Fruit fly (Drosophila melanogaster) whole organism, pupa: Measurements from ENCODE around the gene htl.

Source experiments
- CG10348 ChIP-seq: fragments of 200-800 bp; sonication (Bioruptor generic); IDR thresholded peaks from 2 replicates; pipeline ENCODE4 v1.3.6; 2022; ENCODE audit warnings: missing biosample characterization, missing genetic modification characterization
- CG12605 ChIP-seq: fragments of 200-800 bp; sonication (Bioruptor generic); IDR thresholded peaks from 2 replicates; pipeline ENCODE4 v1.3.6; 2022; ENCODE audit warnings: missing biosample characterization, missing genetic modification characterization
- CG13204 ChIP-seq: fragments of 200-800 bp; sonication (Bioruptor generic); optimal IDR thresholded peaks from 2 replicates; lab custom pipeline; 2018; ENCODE audit warnings: missing biosample characterization, mild to moderate bottlenecking, missing genetic modification characterization, moderate library complexity
- CG14655 ChIP-seq: fragments of 200-800 bp; sonication (Bioruptor generic); optimal IDR thresholded peaks from 3 replicates; lab custom pipeline; 2017; ENCODE audit warnings: mild to moderate bottlenecking, missing biosample characterization, missing genetic modification reagents, missing genetic modification characterization
- CG15710 ChIP-seq: fragments of 200-800 bp; sonication (Bioruptor generic); optimal IDR thresholded peaks from 2 replicates; lab custom pipeline; 2018; ENCODE audit warnings: missing biosample characterization, mild to moderate bottlenecking, missing genetic modification characterization, moderate library complexity
- CG17806 ChIP-seq: fragments of 200-800 bp; sonication (Bioruptor generic); optimal IDR thresholded peaks from 2 replicates; lab custom pipeline; 2018; ENCODE audit warnings: missing biosample characterization, mild to moderate bottlenecking, missing genetic modification characterization, moderate library complexity
- CG32121 ChIP-seq: fragments of 200-800 bp; sonication (Bioruptor generic); IDR thresholded peaks from 2 replicates; pipeline ENCODE4 v1.3.6; 2022; ENCODE audit warnings: missing biosample characterization, missing genetic modification characterization
- CG34367 ChIP-seq: fragments of 200-800 bp; sonication (Bioruptor generic); optimal IDR thresholded peaks from 2 replicates; lab custom pipeline; 2018; ENCODE audit warnings: missing biosample characterization, mild to moderate bottlenecking, missing genetic modification characterization
- CG4496 ChIP-seq: fragments of 200-800 bp; sonication (Bioruptor generic); IDR thresholded peaks from 3 replicates; pipeline ENCODE4 v1.3.6; 2022; ENCODE audit warnings: missing biosample characterization, missing genetic modification characterization
- CG8159 ChIP-seq: fragments of 200-800 bp; sonication (Bioruptor generic); optimal IDR thresholded peaks from 3 replicates; lab custom pipeline; 2018; ENCODE audit warnings: missing biosample characterization, mild to moderate bottlenecking, missing genetic modification characterization, moderate library complexity
- CG8301 ChIP-seq: fragments of 200-800 bp; sonication (Bioruptor generic); optimal IDR thresholded peaks from 2 replicates; lab custom pipeline; 2018; ENCODE audit warnings: missing biosample characterization, mild to moderate bottlenecking, missing genetic modification characterization
- CG9948 ChIP-seq: fragments of 200-800 bp; sonication (Bioruptor generic); optimal IDR thresholded peaks from 2 replicates; lab custom pipeline; 2018; ENCODE audit warnings: missing biosample characterization, mild to moderate bottlenecking, missing genetic modification characterization, moderate library complexity
- D1 ChIP-seq: fragments of 200-800 bp; sonication (Bioruptor generic); optimal IDR thresholded peaks from 2 replicates; lab custom pipeline; 2018; ENCODE audit warnings: missing biosample characterization, mild to moderate bottlenecking, missing genetic modification characterization, moderate library complexity
- EcR ChIP-seq: fragments of 200-800 bp; sonication (Bioruptor generic); optimal IDR thresholded peaks from 3 replicates; lab custom pipeline; 2019; ENCODE audit warnings: missing biosample characterization, missing genetic modification characterization, mild to moderate bottlenecking, moderate library complexity, missing genetic modification reagents
- Ets98B ChIP-seq: fragments of 200-800 bp; sonication (Bioruptor generic); IDR thresholded peaks from 2 replicates; pipeline ENCODE4 v1.3.6; 2022; ENCODE audit warnings: missing biosample characterization, missing genetic modification characterization
- Pif1A ChIP-seq: fragments of 200-800 bp; sonication (Bioruptor generic); optimal IDR thresholded peaks from 3 replicates; lab custom pipeline; 2016; ENCODE audit warnings: missing biosample characterization, missing genetic modification characterization
- Pif1B ChIP-seq: fragments of 200-800 bp; sonication (Bioruptor generic); optimal IDR thresholded peaks from 3 replicates; lab custom pipeline; 2016; ENCODE audit warnings: missing biosample characterization, missing genetic modification characterization
- Snoo ChIP-seq: fragments of 200-800 bp; sonication (Bioruptor generic); optimal IDR thresholded peaks from 3 replicates; lab custom pipeline; 2017; ENCODE audit warnings: missing biosample characterization, mild to moderate bottlenecking, missing genetic modification characterization, inconsistent platforms
- fd96Ca ChIP-seq: fragments of 200-800 bp; sonication (Bioruptor generic); IDR thresholded peaks from 3 replicates; pipeline ENCODE4 v1.3.6; 2022; ENCODE audit warnings: missing biosample characterization, missing genetic modification characterization
- gl ChIP-seq: fragments of 200-800 bp; sonication (Bioruptor generic); optimal IDR thresholded peaks from 2 replicates; lab custom pipeline; 2018; ENCODE audit warnings: missing biosample characterization, mild to moderate bottlenecking, missing genetic modification characterization
- rn ChIP-seq: fragments of 200-800 bp; sonication (Bioruptor generic); IDR thresholded peaks from 2 replicates; pipeline ENCODE4 v1.3.6; 2022; ENCODE audit warnings: missing biosample characterization, missing genetic modification characterization

htl gene

dm6 chr3R:18063168-18063792 lies 10.5 kb upstream of the htl start:
- TF ChIP-seq Pif1A, result no peak
- TF ChIP-seq CG13204 (GFP tag; lab: Kevin White, UChicago), result peak; percentile 1
- TF ChIP-seq CG15710, result no peak
- TF ChIP-seq CG9948 (tag; lab: Kevin White, UChicago), result no peak
- TF ChIP-seq CG4496 (GFP tag; lab: Robert Waterston, UW), result no peak

- TF ChIP-seq Pif1B (GFP tag; lab: Kevin White, UChicago), result no peak
- peak; percentile 17 for TF ChIP-seq CG8301
- TF ChIP-seq Ets98B (GFP tag; lab: Robert Waterston, UW), result peak; percentile 15; the same call in 1 of the 2 replicates
- TF ChIP-seq CG14655 (GFP tag; lab: Kevin White, UChicago), result peak; percentile 60
Measured at dm6 chr3R:18060551-18060950, 7.8 kb upstream of the htl start.

dm6 chr3R:18058401-18058800 lies 5.6 kb upstream of the htl start:
- no peak for TF ChIP-seq CG8159 (tag; lab: Kevin White, UChicago)
- no peak for TF ChIP-seq CG12605 (GFP tag; lab: Robert Waterston, UW)
- TF ChIP-seq CG8301, result peak; percentile 11
- no peak for TF ChIP-seq Pif1B (GFP tag; lab: Kevin White, UChicago)
- TF ChIP-seq CG15710, result no peak
- TF ChIP-seq rn (GFP tag; lab: Robert Waterston, UW), result no peak
- no peak for TF ChIP-seq CG10348 (GFP tag; lab: Robert Waterston, UW)
- no peak for TF ChIP-seq CG17806 (tag; lab: Kevin White, UChicago)
- TF ChIP-seq CG32121 (GFP tag; lab: Robert Waterston, UW), result 0 out of 2 replicates have a peak, but pooled peaks have one; percentile 9
- no peak for TF ChIP-seq Ets98B (GFP tag; lab: Robert Waterston, UW)
- peak; percentile 44 for TF ChIP-seq CG14655 (GFP tag; lab: Kevin White, UChicago)
- TF ChIP-seq fd96Ca (GFP tag; lab: Robert Waterston, UW), result 0 out of 3 replicates have a peak, but pooled peaks have one; percentile 43
- no peak for TF ChIP-seq EcR (GFP tag; lab: Kevin White, UChicago)
- TF ChIP-seq CG34367 (tag; lab: Kevin White, UChicago), result no peak
- TF ChIP-seq, all 21 proteins: peak for 4

dm6 chr3R:18050585-18050984 lies 2.2 kb downstream of the htl start:
- no peak for TF ChIP-seq Snoo
- TF ChIP-seq CG4496 (GFP tag; lab: Robert Waterston, UW), result peak; percentile 63
- TF ChIP-seq CG32121 (GFP tag; lab: Robert Waterston, UW), result no peak
- no peak for TF ChIP-seq CG10348 (GFP tag; lab: Robert Waterston, UW)

- TF ChIP-seq rn (GFP tag; lab: Robert Waterston, UW) (no peak), CG17806 (tag; lab: Kevin White, UChicago) (no peak), CG10348 (GFP tag; lab: Robert Waterston, UW) (no peak), CG13204 (GFP tag; lab: Kevin White, UChicago) (no peak), gl (no peak), CG9948 (tag; lab: Kevin White, UChicago) (no peak), CG32121 (GFP tag; lab: Robert Waterston, UW) (no peak), Pif1B (GFP tag; lab: Kevin White, UChicago) (no peak), CG12605 (GFP tag; lab: Robert Waterston, UW) (no peak), EcR (GFP tag; lab: Kevin White, UChicago) (no peak), Ets98B (GFP tag; lab: Robert Waterston, UW) (no peak), CG34367 (tag; lab: Kevin White, UChicago) (no peak), CG15710 (no peak), CG4496 (GFP tag; lab: Robert Waterston, UW) (no peak), Pif1A (no peak), CG8159 (tag; lab: Kevin White, UChicago) (no peak), CG8301 (no peak), fd96Ca (GFP tag; lab: Robert Waterston, UW) (no peak), Snoo (no peak)
Measured at dm6 chr3R:18050016-18050556, 2.7 kb downstream of the htl start.

dm6 chr3R:18049272-18050015 lies 3.3 kb downstream of the htl start:
- TF ChIP-seq CG34367 (tag; lab: Kevin White, UChicago) (peak; percentile 51), CG8159 (tag; lab: Kevin White, UChicago) (peak; percentile 83), Pif1B (GFP tag; lab: Kevin White, UChicago) (peak; percentile 51), D1 (tag; lab: Kevin White, UChicago) (peak; percentile 25), Snoo (peak; percentile 24), Pif1A (peak; percentile 56), fd96Ca (GFP tag; lab: Robert Waterston, UW) (no peak), CG17806 (tag; lab: Kevin White, UChicago) (peak; percentile 68), EcR (GFP tag; lab: Kevin White, UChicago) (no peak), CG8301 (peak; percentile 73), CG4496 (GFP tag; lab: Robert Waterston, UW) (no peak), Ets98B (GFP tag; lab: Robert Waterston, UW) (no peak; the same call in 1 of the 2 replicates), CG10348 (GFP tag; lab: Robert Waterston, UW) (no peak), CG14655 (GFP tag; lab: Kevin White, UChicago) (peak; percentile 80), CG13204 (GFP tag; lab: Kevin White, UChicago) (no peak), gl (peak; percentile 31), CG12605 (GFP tag; lab: Robert Waterston, UW) (no peak), CG9948 (tag; lab: Kevin White, UChicago) (peak; percentile 82), rn (GFP tag; lab: Robert Waterston, UW) (no peak), CG32121 (GFP tag; lab: Robert Waterston, UW) (no peak), CG15710 (peak; percentile 66)
